Worm (Caenorhabditis elegans) whole organism, L3 larva: Measurements from ENCODE around the gene ugt-64.

Experiments used
- aly-2 ChIP-seq: fragments of 150-350 bp; optimal IDR thresholded peaks from 2 replicates; lab custom pipeline; 2014; ENCODE audit warnings: missing biosample characterization, missing genetic modification characterization
- ceh-82 ChIP-seq: fragments of 150-350 bp; optimal IDR thresholded peaks from 2 replicates; lab custom pipeline; 2014; ENCODE audit warnings: missing biosample characterization, missing genetic modification characterization
- daf-12 ChIP-seq: fragments of 150-350 bp; optimal IDR thresholded peaks from 2 replicates; lab custom pipeline; 2014; ENCODE audit warnings: missing biosample characterization, missing genetic modification reagents, missing genetic modification characterization
- elt-3 ChIP-seq, 3 experiments: fragments of 150-350 bp in 1 of 3; sonication (generic microtip) in 2 of 3; optimal IDR thresholded peaks; 2 replicates in 2 of 3; 4 replicates in 1 of 3; lab custom pipeline; 2014 to 2017; ENCODE audit warnings: missing biosample characterization in 3 of 3, missing genetic modification characterization in 3 of 3
- jun-1 ChIP-seq: fragments of 150-350 bp; optimal IDR thresholded peaks from 2 replicates; lab custom pipeline; 2014; ENCODE audit warnings: missing biosample characterization, missing genetic modification reagents, missing genetic modification characterization
- nhr-11 ChIP-seq: fragments of 150-350 bp; optimal IDR thresholded peaks from 2 replicates; lab custom pipeline; 2014; ENCODE audit warnings: missing biosample characterization, missing genetic modification characterization
- nhr-237 ChIP-seq: fragments of 150-350 bp; optimal IDR thresholded peaks from 2 replicates; lab custom pipeline; 2014; ENCODE audit warnings: missing biosample characterization, missing genetic modification characterization
- nhr-43 ChIP-seq: sonication (generic microtip); optimal IDR thresholded peaks from 2 replicates; lab custom pipeline; 2016; ENCODE audit warnings: mild to moderate bottlenecking, missing genetic modification characterization, missing compliant biosample characterization; ENCODE audit not compliant: poor library complexity, severe bottlenecking
- nhr-67 ChIP-seq: fragments of 150-350 bp; optimal IDR thresholded peaks from 2 replicates; lab custom pipeline; 2014; ENCODE audit warnings: missing biosample characterization, missing genetic modification characterization
- skn-1 ChIP-seq: fragments of 150-350 bp; optimal IDR thresholded peaks from 2 replicates; lab custom pipeline; 2014; ENCODE audit warnings: missing biosample characterization, missing genetic modification characterization
- snpc-4 ChIP-seq: fragments of 150-350 bp; optimal IDR thresholded peaks from 2 replicates; lab custom pipeline; 2014; ENCODE audit warnings: missing biosample characterization, missing genetic modification characterization
- unc-62 ChIP-seq: fragments of 150-350 bp; sonication (generic microtip); optimal IDR thresholded peaks from 4 replicates; lab custom pipeline; 2014; ENCODE audit warnings: missing biosample characterization, missing genetic modification reagents, missing genetic modification characterization

- TF ChIP-seq jun-1 (tag; lab: Kevin White, UChicago) (no peak), elt-3 (tag; optimal IDR thresholded peaks at IDR 0.05; lab: Kevin White, UChicago) (no peak), nhr-11 (no peak), nhr-237 (no peak), unc-62 (GFP tag; lab: Kevin White, UChicago) (no peak), skn-1 (tag; lab: Kevin White, UChicago) (no peak), snpc-4 (tag; lab: Kevin White, UChicago) (no peak), nhr-67 (tag; lab: Kevin White, UChicago) (no peak), ceh-82 (tag; lab: Kevin White, UChicago) (no peak), daf-12 (tag; lab: Kevin White, UChicago) (no peak), aly-2 (tag; lab: Kevin White, UChicago) (no peak), nhr-43 (no peak)
Observed at ce11 chrV:3551765-3552164, 45.6 kb upstream of the ugt-64 start, which contains the start of gene grl-28.
